Worm (Caenorhabditis elegans) whole organism, young adult: ENCODE data around the gene ddn-3.

ENCODE experiments used
- B0336.3 ChIP-seq: fragments of 200-800 bp; sonication (Bioruptor generic); IDR thresholded peaks from 2 replicates; pipeline ENCODE4 v1.3.6; 2022; ENCODE audit warnings: missing genetic modification characterization, missing compliant biosample characterization
- F10E7.11 ChIP-seq: sonication (generic microtip); optimal IDR thresholded peaks from 2 replicates; lab custom pipeline; 2017; ENCODE audit warnings: mild to moderate bottlenecking, missing genetic modification characterization, moderate library complexity, missing compliant biosample characterization
- F22D6.2 ChIP-seq: sonication (generic microtip); optimal IDR thresholded peaks from 2 replicates; lab custom pipeline; 2016; ENCODE audit warnings: mild to moderate bottlenecking, missing genetic modification characterization, missing compliant biosample characterization
- F23B12.7 ChIP-seq: sonication (generic microtip); optimal IDR thresholded peaks from 2 replicates; lab custom pipeline; 2017; ENCODE audit warnings: missing genetic modification characterization, mild to moderate bottlenecking, missing compliant biosample characterization, antibody characterized with exemption, moderate library complexity; ENCODE audit not compliant: insufficient read depth
- K12H6.12 ChIP-seq: fragments of 200-800 bp; sonication (Bioruptor generic); optimal IDR thresholded peaks from 2 replicates; lab custom pipeline; 2018; ENCODE audit warnings: mild to moderate bottlenecking, missing genetic modification characterization, missing compliant biosample characterization
- T07F8.4 ChIP-seq: sonication (generic microtip); optimal IDR thresholded peaks from 2 replicates; lab custom pipeline; 2016; ENCODE audit warnings: mild to moderate bottlenecking, missing genetic modification characterization, moderate library complexity, missing compliant biosample characterization
- Y53F4B.3 ChIP-seq: fragments of 200-800 bp; sonication (Bioruptor generic); IDR thresholded peaks from 2 replicates; pipeline ENCODE4 v1.3.6; 2022; ENCODE audit warnings: missing genetic modification reagents, missing genetic modification characterization, missing compliant biosample characterization
- Y53G8AR.9 ChIP-seq: fragments of 200-800 bp; sonication (Bioruptor generic); conservative IDR thresholded peaks from 2 replicates; pipeline ENCODE4 v1.3.6; 2022; ENCODE audit warnings: missing genetic modification reagents, missing genetic modification characterization, missing compliant biosample characterization
- Y79H2A.3 ChIP-seq: fragments of 200-800 bp; sonication (Bioruptor generic); conservative IDR thresholded peaks from 2 replicates; pipeline ENCODE4 v1.3.6; 2022; ENCODE audit warnings: missing genetic modification reagents, missing genetic modification characterization, missing compliant biosample characterization
- Y95B8A.8 ChIP-seq: fragments of 200-800 bp; sonication (Bioruptor generic); IDR thresholded peaks from 2 replicates; pipeline ENCODE4 v1.3.6; 2022; ENCODE audit warnings: missing genetic modification reagents, missing genetic modification characterization, missing compliant biosample characterization
- ZK185.1 ChIP-seq: sonication (generic microtip); optimal IDR thresholded peaks from 2 replicates; lab custom pipeline; 2016; ENCODE audit warnings: mild to moderate bottlenecking, missing genetic modification characterization, missing compliant biosample characterization; ENCODE audit not compliant: poor library complexity, severe bottlenecking
- akir-1 ChIP-seq: fragments of 200-800 bp; sonication (Bioruptor generic); optimal IDR thresholded peaks from 2 replicates; lab custom pipeline; 2018; ENCODE audit warnings: mild to moderate bottlenecking, missing genetic modification characterization, moderate library complexity, missing compliant biosample characterization
- ama-1 ChIP-seq, 3 experiments: fragments of 150-350 bp in 1 of 3; sonication (generic microtip) in 2 of 3; optimal IDR thresholded peaks; 2 replicates each; lab custom pipeline; 2014 to 2018; ENCODE audit warnings: missing biosample characterization in 2 of 3, missing genetic modification characterization in 2 of 3, missing genetic modification reagents in 2 of 3
- athp-1 ChIP-seq: sonication (generic microtip); optimal IDR thresholded peaks from 2 replicates; lab custom pipeline; 2017; ENCODE audit warnings: mild to moderate bottlenecking, missing genetic modification characterization, missing compliant biosample characterization
- attf-3 ChIP-seq: fragments of 200-800 bp; sonication (Bioruptor generic); conservative IDR thresholded peaks from 2 replicates; pipeline ENCODE4 v1.3.6; 2022; ENCODE audit warnings: missing genetic modification reagents, missing genetic modification characterization, missing compliant biosample characterization
- cebp-2 ChIP-seq: fragments of 200-800 bp; sonication (Bioruptor generic); IDR thresholded peaks from 2 replicates; pipeline ENCODE4 v1.3.6; 2022; ENCODE audit warnings: missing genetic modification characterization, missing compliant biosample characterization
- ceh-100 ChIP-seq: fragments of 200-800 bp; sonication (Bioruptor generic); IDR thresholded peaks from 2 replicates; pipeline ENCODE4 v1.3.6; 2022; ENCODE audit warnings: missing genetic modification reagents, missing genetic modification characterization, missing compliant biosample characterization
- ceh-58 ChIP-seq: fragments of 200-800 bp; sonication (Bioruptor generic); IDR thresholded peaks from 2 replicates; pipeline ENCODE4 v1.3.6; 2022; ENCODE audit warnings: missing genetic modification characterization, missing compliant biosample characterization
- ceh-91 ChIP-seq: fragments of 200-800 bp; sonication (Bioruptor generic); IDR thresholded peaks from 2 replicates; pipeline ENCODE4 v1.3.6; 2022; ENCODE audit warnings: missing genetic modification reagents, missing genetic modification characterization, missing compliant biosample characterization
- dpl-1 ChIP-seq: fragments of 150-350 bp; optimal IDR thresholded peaks from 2 replicates; lab custom pipeline; 2014; ENCODE audit warnings: missing biosample characterization, missing genetic modification reagents, missing genetic modification characterization
- egl-18 ChIP-seq: fragments of 200-800 bp; sonication (Bioruptor generic); IDR thresholded peaks from 2 replicates; pipeline ENCODE4 v1.3.6; 2022; ENCODE audit warnings: missing genetic modification reagents, missing genetic modification characterization, missing compliant biosample characterization
- ekl-4 ChIP-seq: fragments of 200-800 bp; sonication (Bioruptor generic); IDR thresholded peaks from 2 replicates; pipeline ENCODE4 v1.3.6; 2022; ENCODE audit warnings: missing genetic modification reagents, missing genetic modification characterization, missing compliant biosample characterization
- let-607 ChIP-seq, 2 experiments: fragments of 200-800 bp in 1 of 2; sonication (Bioruptor generic) in 1 of 2; sonication (generic microtip) in 1 of 2; optimal IDR thresholded peaks; 2 replicates each; lab custom pipeline; 2016 to 2018; ENCODE audit warnings: mild to moderate bottlenecking in 2 of 2, missing compliant biosample characterization in 2 of 2, missing genetic modification characterization in 2 of 2, moderate library complexity in 2 of 2, missing genotype in 1 of 2
- lin-26 ChIP-seq: fragments of 200-800 bp; sonication (Bioruptor generic); IDR thresholded peaks from 2 replicates; pipeline ENCODE4 v1.3.6; 2022; ENCODE audit warnings: missing genetic modification reagents, missing genetic modification characterization, missing compliant biosample characterization
- lin-35 ChIP-seq, 3 experiments: fragments of 150-350 bp in 2 of 3; sonication (generic microtip) in 1 of 3; optimal IDR thresholded peaks; 2 replicates each; lab custom pipeline; 2014 to 2018; ENCODE audit warnings: missing biosample characterization in 3 of 3, missing genetic modification characterization in 3 of 3, missing genetic modification reagents in 3 of 3
- lin-40 ChIP-seq: sonication (generic microtip); optimal IDR thresholded peaks from 2 replicates; lab custom pipeline; 2016; ENCODE audit warnings: missing genetic modification characterization, mild to moderate bottlenecking, missing compliant biosample characterization, missing genotype, missing genetic modification reagents
- lin-54 ChIP-seq: fragments of 200-800 bp; sonication (Bioruptor generic); optimal IDR thresholded peaks from 2 replicates; lab custom pipeline; 2018; ENCODE audit warnings: mild to moderate bottlenecking, missing genetic modification characterization, missing compliant biosample characterization
- madf-6 ChIP-seq: fragments of 200-800 bp; sonication (Bioruptor generic); IDR thresholded peaks from 2 replicates; pipeline ENCODE4 v1.3.6; 2022; ENCODE audit warnings: missing genetic modification reagents, missing genetic modification characterization, missing compliant biosample characterization
- mcd-1 ChIP-seq: fragments of 200-800 bp; sonication (Bioruptor generic); IDR thresholded peaks from 2 replicates; pipeline ENCODE4 v1.3.6; 2022; ENCODE audit warnings: missing genetic modification reagents, missing genetic modification characterization, missing compliant biosample characterization
- mel-28 ChIP-seq: sonication (generic microtip); optimal IDR thresholded peaks from 2 replicates; lab custom pipeline; 2016; ENCODE audit warnings: borderline replicate concordance, mild to moderate bottlenecking, missing genetic modification characterization, missing compliant biosample characterization
- mxl-1 ChIP-seq: sonication (generic microtip); optimal IDR thresholded peaks from 2 replicates; lab custom pipeline; 2016; ENCODE audit warnings: missing genetic modification characterization, missing compliant biosample characterization
- nfya-1 ChIP-seq: sonication (generic microtip); optimal IDR thresholded peaks from 2 replicates; lab custom pipeline; 2017; ENCODE audit warnings: antibody characterized with exemption, missing compliant biosample characterization, missing genetic modification characterization, borderline replicate concordance; ENCODE audit not compliant: insufficient read depth
- nhr-179 ChIP-seq: sonication (generic microtip); optimal IDR thresholded peaks from 2 replicates; lab custom pipeline; 2016; ENCODE audit warnings: mild to moderate bottlenecking, missing genetic modification characterization, missing compliant biosample characterization
- nhr-80 ChIP-seq: sonication (generic microtip); optimal IDR thresholded peaks from 2 replicates; lab custom pipeline; 2016; ENCODE audit warnings: missing genetic modification characterization, missing compliant biosample characterization
- repo-1 ChIP-seq: sonication (generic microtip); optimal IDR thresholded peaks from 2 replicates; lab custom pipeline; 2017; ENCODE audit warnings: mild to moderate bottlenecking, missing genetic modification characterization, missing compliant biosample characterization
- sdz-38 ChIP-seq: sonication (generic microtip); optimal IDR thresholded peaks from 2 replicates; lab custom pipeline; 2016; ENCODE audit warnings: missing genotype, missing genetic modification characterization, missing compliant biosample characterization
- snpc-1.1 ChIP-seq: sonication (generic microtip); optimal IDR thresholded peaks from 2 replicates; lab custom pipeline; 2017; ENCODE audit warnings: missing genetic modification characterization, mild to moderate bottlenecking, missing compliant biosample characterization, antibody characterized with exemption, moderate library complexity, missing genotype, missing genetic modification reagents; ENCODE audit not compliant: insufficient read depth
- snpc-3.4 ChIP-seq: sonication (generic microtip); optimal IDR thresholded peaks from 2 replicates; lab custom pipeline; 2017; ENCODE audit warnings: missing genetic modification characterization, mild to moderate bottlenecking, missing compliant biosample characterization, antibody characterized with exemption, moderate library complexity, missing genotype, missing genetic modification reagents
- sptf-2 ChIP-seq: fragments of 200-800 bp; sonication (Bioruptor generic); optimal IDR thresholded peaks from 2 replicates; lab custom pipeline; 2018; ENCODE audit warnings: mild to moderate bottlenecking, missing genetic modification characterization, missing compliant biosample characterization
- zim-3 ChIP-seq: sonication (generic microtip); optimal IDR thresholded peaks from 2 replicates; lab custom pipeline; 2017; ENCODE audit warnings: mild to moderate bottlenecking, missing genetic modification characterization, moderate library complexity, missing compliant biosample characterization
- ztf-25 ChIP-seq: fragments of 200-800 bp; sonication (Bioruptor generic); IDR thresholded peaks from 2 replicates; pipeline ENCODE4 v1.3.6; 2022; ENCODE audit warnings: missing genetic modification reagents, missing genetic modification characterization, missing compliant biosample characterization
- ztf-26 ChIP-seq: sonication (generic microtip); optimal IDR thresholded peaks from 2 replicates; lab custom pipeline; 2017; ENCODE audit warnings: missing genetic modification characterization, missing compliant biosample characterization
- ztf-3 ChIP-seq: fragments of 200-800 bp; sonication (Bioruptor generic); optimal IDR thresholded peaks from 2 replicates; lab custom pipeline; 2018; ENCODE audit warnings: mild to moderate bottlenecking, missing genetic modification characterization, missing compliant biosample characterization
- ztf-6 ChIP-seq: fragments of 200-800 bp; sonication (Bioruptor generic); IDR thresholded peaks from 2 replicates; pipeline ENCODE4 v1.3.6; 2022; ENCODE audit warnings: missing genetic modification reagents, missing genetic modification characterization, missing compliant biosample characterization

ddn-3 gene

ce11 chrV:14355738-14356368 is 44.8 kb upstream of the ddn-3 start, which contains the start of gene cyn-1 (continued):
- peak; percentile 66 for TF ChIP-seq madf-6 (GFP tag; lab: Robert Waterston, UW)
- no peak for TF ChIP-seq athp-1
- TF ChIP-seq ceh-100 (GFP tag; lab: Robert Waterston, UW), result peak; percentile 75
- TF ChIP-seq ekl-4 (GFP tag; lab: Robert Waterston, UW), result peak; percentile 44; the same call in 1 of the 2 replicates
- peak; percentile 58 for TF ChIP-seq F23B12.7 (tag; lab: Kevin White, UChicago)
- no peak for TF ChIP-seq mel-28 (tag; lab: Kevin White, UChicago)
- no peak for TF ChIP-seq ztf-6 (GFP tag; lab: Robert Waterston, UW)
- TF ChIP-seq ceh-91 (GFP tag; lab: Robert Waterston, UW), result 0 out of 2 replicates have a peak, but pooled peaks have one; percentile 11
- no peak for TF ChIP-seq K12H6.12 (tag; lab: Kevin White, UChicago)
- TF ChIP-seq attf-3 (GFP tag; lab: Robert Waterston, UW), result peak; percentile 58; the same call in 1 of the 2 replicates
- TF ChIP-seq B0336.3 (GFP tag; lab: Robert Waterston, UW), result peak; percentile 82
- TF ChIP-seq zim-3 (tag; lab: Kevin White, UChicago), result no peak
- peak; percentile 61 to 96 (median 74) for TF ChIP-seq lin-35 (GFP tag; optimal IDR thresholded peaks at IDR 0.05; lab: Kevin White, UChicago)
- peak; percentile 15 for TF ChIP-seq F22D6.2 (tag; lab: Kevin White, UChicago)
- peak; percentile 96 for TF ChIP-seq lin-54 (GFP tag; lab: Kevin White, UChicago)
- peak; percentile 20 for TF ChIP-seq ama-1 (optimal IDR thresholded peaks at IDR 0.05; lab: Kevin White, UChicago)
- no peak for TF ChIP-seq ama-1 (GFP tag; optimal IDR thresholded peaks at IDR 0.05; lab: Kevin White, UChicago)
- TF ChIP-seq lin-40 (tag; lab: Kevin White, UChicago), result peak; percentile 81
- TF ChIP-seq lin-26 (GFP tag; lab: Robert Waterston, UW), result no peak; the same call in 1 of the 2 replicates
- peak; percentile 82 for TF ChIP-seq mcd-1 (GFP tag; lab: Robert Waterston, UW)
- TF ChIP-seq Y79H2A.3, result 0 out of 2 replicates have a peak, but pooled peaks have one; percentile 23
- no peak for TF ChIP-seq nhr-179
- peak; percentile 75 for TF ChIP-seq dpl-1 (GFP tag; lab: Kevin White, UChicago)
- no peak for TF ChIP-seq nfya-1
- TF ChIP-seq ceh-58 (GFP tag; lab: Robert Waterston, UW), result no peak
- TF ChIP-seq Y53G8AR.9 (GFP tag; lab: Robert Waterston, UW), result peak; percentile 91
- TF ChIP-seq snpc-3.4 (tag; lab: Kevin White, UChicago), result peak; percentile 71

- TF ChIP-seq ceh-100 (GFP tag; lab: Robert Waterston, UW) (peak; percentile 66), F10E7.11 (peak; percentile 48), T07F8.4 (tag; lab: Kevin White, UChicago) (no peak), Y95B8A.8 (GFP tag; lab: Robert Waterston, UW) (peak; percentile 5; the same call in 1 of the 2 replicates), snpc-1.1 (tag; lab: Kevin White, UChicago) (peak; percentile 15), ztf-3 (GFP tag; lab: Kevin White, UChicago) (peak; percentile 72), ztf-25 (GFP tag; lab: Robert Waterston, UW) (no peak), sptf-2 (no peak), egl-18 (GFP tag; lab: Robert Waterston, UW) (no peak), B0336.3 (GFP tag; lab: Robert Waterston, UW) (peak; percentile 94), Y53F4B.3 (no peak), repo-1 (tag; lab: Kevin White, UChicago) (peak; percentile 95), mxl-1 (tag; lab: Kevin White, UChicago) (no peak), let-607 (tag; optimal IDR thresholded peaks at IDR 0.05; lab: Kevin White, UChicago) (peak; percentile 61 to 71), ztf-26 (peak; percentile 72), F22D6.2 (tag; lab: Kevin White, UChicago) (peak; percentile 23), sdz-38 (tag; lab: Kevin White, UChicago) (no peak), akir-1 (GFP tag; lab: Kevin White, UChicago) (peak; percentile 13), cebp-2 (GFP tag; lab: Robert Waterston, UW) (0 out of 2 replicates have a peak, but pooled peaks have one; percentile 60), ZK185.1 (peak; percentile 56), nhr-80 (tag; lab: Kevin White, UChicago) (peak; percentile 25), dpl-1 (GFP tag; lab: Kevin White, UChicago) (no peak)
Measured at ce11 chrV:14354258-14354877, 43.4 kb upstream of the ddn-3 start, which contains the start of gene Y49A3A.3. Gene Y49A3A.3, plus strand, starts transcription at chrV:14354410.
